Fruit fly (Drosophila melanogaster) whole organism, prepupa: ENCODE measurements around the gene CG33080.

Experiments
- Blimp-1 ChIP-seq: fragments of 200-800 bp; sonication (Bioruptor generic); optimal IDR thresholded peaks from 3 replicates; lab custom pipeline; 2017; ENCODE audit warnings: missing biosample characterization, missing genetic modification characterization, mild to moderate bottlenecking, moderate library complexity, missing genetic modification reagents
- CG10631 ChIP-seq: fragments of 200-800 bp; sonication (Bioruptor generic); optimal IDR thresholded peaks from 2 replicates; lab custom pipeline; 2016; ENCODE audit warnings: missing biosample characterization, missing genetic modification characterization
- CG11294 ChIP-seq: fragments of 200-800 bp; sonication (Bioruptor generic); IDR thresholded peaks from 2 replicates; pipeline ENCODE4 v1.3.6; 2022; ENCODE audit warnings: missing biosample characterization, missing genetic modification characterization
- CG11902 ChIP-seq: fragments of 200-800 bp; sonication (Bioruptor generic); optimal IDR thresholded peaks from 3 replicates; lab custom pipeline; 2016; ENCODE audit warnings: missing biosample characterization, missing genetic modification characterization
- CG1621 ChIP-seq: fragments of 200-800 bp; sonication (Bioruptor generic); optimal IDR thresholded peaks from 3 replicates; lab custom pipeline; 2018; ENCODE audit warnings: missing biosample characterization, mild to moderate bottlenecking, missing genetic modification characterization
- CG16779 ChIP-seq: fragments of 200-800 bp; sonication (Bioruptor generic); optimal IDR thresholded peaks from 3 replicates; lab custom pipeline; 2017; ENCODE audit warnings: missing biosample characterization, mild to moderate bottlenecking, missing genetic modification characterization
- CG31627 ChIP-seq: fragments of 200-800 bp; sonication (Bioruptor generic); optimal IDR thresholded peaks from 3 replicates; lab custom pipeline; 2016; ENCODE audit warnings: missing biosample characterization, missing genetic modification characterization
- CG32006 ChIP-seq: fragments of 200-800 bp; sonication (Bioruptor generic); optimal IDR thresholded peaks from 3 replicates; lab custom pipeline; 2017; ENCODE audit warnings: missing biosample characterization, mild to moderate bottlenecking, missing genetic modification characterization
- CG34406 ChIP-seq: fragments of 200-800 bp; sonication (Bioruptor generic); optimal IDR thresholded peaks from 3 replicates; lab custom pipeline; 2016; ENCODE audit warnings: missing biosample characterization, missing genetic modification characterization
- CG3919 ChIP-seq: fragments of 200-800 bp; sonication (Bioruptor generic); optimal IDR thresholded peaks from 3 replicates; lab custom pipeline; 2016; ENCODE audit warnings: missing biosample characterization, missing genetic modification characterization
- CG4318 ChIP-seq: fragments of 200-800 bp; sonication (Bioruptor generic); optimal IDR thresholded peaks from 3 replicates; lab custom pipeline; 2017; ENCODE audit warnings: missing biosample characterization, mild to moderate bottlenecking, missing genetic modification characterization
- CG6163 ChIP-seq: fragments of 200-800 bp; sonication (Bioruptor generic); IDR thresholded peaks from 3 replicates; pipeline ENCODE4 v1.3.6; 2022; ENCODE audit warnings: missing biosample characterization, missing genetic modification characterization
- CG6276 ChIP-seq: fragments of 200-800 bp; sonication (Bioruptor generic); optimal IDR thresholded peaks from 2 replicates; lab custom pipeline; 2017; ENCODE audit warnings: missing biosample characterization, mild to moderate bottlenecking, missing genetic modification characterization
- CG6792 ChIP-seq: fragments of 200-800 bp; sonication (Bioruptor generic); optimal IDR thresholded peaks from 3 replicates; lab custom pipeline; 2016; ENCODE audit warnings: missing biosample characterization, missing genetic modification characterization
- CG6854 ChIP-seq: fragments of 200-800 bp; sonication (Bioruptor generic); optimal IDR thresholded peaks from 2 replicates; lab custom pipeline; 2017; ENCODE audit warnings: missing biosample characterization, mild to moderate bottlenecking, missing genetic modification characterization
- CG7368 ChIP-seq: fragments of 200-800 bp; sonication (Bioruptor generic); optimal IDR thresholded peaks from 3 replicates; lab custom pipeline; 2016; ENCODE audit warnings: missing biosample characterization, missing genetic modification characterization
- CG8319 ChIP-seq: fragments of 200-800 bp; sonication (Bioruptor generic); optimal IDR thresholded peaks from 3 replicates; lab custom pipeline; 2016; ENCODE audit warnings: missing biosample characterization, missing genetic modification characterization
- CG9139 ChIP-seq: fragments of 200-800 bp; sonication (Bioruptor generic); optimal IDR thresholded peaks from 3 replicates; lab custom pipeline; 2017; ENCODE audit warnings: missing biosample characterization, mild to moderate bottlenecking, missing genetic modification characterization
- Eip75B ChIP-seq: fragments of 200-800 bp; sonication (Bioruptor generic); optimal IDR thresholded peaks from 3 replicates; lab custom pipeline; 2016; ENCODE audit warnings: missing biosample characterization, missing genetic modification characterization
- Eip93F ChIP-seq: fragments of 200-800 bp; sonication (Bioruptor generic); optimal IDR thresholded peaks from 2 replicates; lab custom pipeline; 2016; ENCODE audit warnings: missing biosample characterization, mild to moderate bottlenecking, missing genetic modification characterization
- Ets21C ChIP-seq: fragments of 200-800 bp; sonication (Bioruptor generic); optimal IDR thresholded peaks from 3 replicates; lab custom pipeline; 2016; ENCODE audit warnings: missing biosample characterization, missing genetic modification characterization
- Ets96B ChIP-seq: fragments of 200-800 bp; optimal IDR thresholded peaks from 2 replicates; lab custom pipeline; 2019; ENCODE audit warnings: missing biosample characterization, mild to moderate bottlenecking, missing genetic modification characterization, moderate library complexity
- Gug ChIP-seq: fragments of 200-800 bp; sonication (Bioruptor generic); IDR thresholded peaks from 2 replicates; pipeline ENCODE4 v1.3.6; 2022; ENCODE audit warnings: missing biosample characterization, missing genetic modification characterization
- Hr38 ChIP-seq: sonication (Bioruptor generic); optimal IDR thresholded peaks from 2 replicates; lab custom pipeline; 2016; ENCODE audit warnings: missing biosample characterization, missing genetic modification characterization
- Hr39 ChIP-seq: fragments of 200-800 bp; sonication (Bioruptor generic); optimal IDR thresholded peaks from 2 replicates; lab custom pipeline; 2016; ENCODE audit warnings: missing biosample characterization, missing genetic modification characterization
- Met ChIP-seq: fragments of 200-800 bp; sonication (Bioruptor generic); optimal IDR thresholded peaks from 3 replicates; lab custom pipeline; 2016; ENCODE audit warnings: missing biosample characterization, missing genetic modification characterization
- OdsH ChIP-seq: fragments of 200-800 bp; sonication (Bioruptor generic); optimal IDR thresholded peaks from 3 replicates; lab custom pipeline; 2016; ENCODE audit warnings: missing biosample characterization, missing genetic modification characterization
- Smox ChIP-seq: fragments of 200-800 bp; sonication (Bioruptor generic); optimal IDR thresholded peaks from 3 replicates; lab custom pipeline; 2016; ENCODE audit warnings: missing biosample characterization, missing genetic modification characterization
- Sox14 ChIP-seq: fragments of 200-800 bp; sonication (Bioruptor generic); optimal IDR thresholded peaks from 3 replicates; lab custom pipeline; 2016; ENCODE audit warnings: missing biosample characterization, missing genetic modification characterization
- Sox15 ChIP-seq: fragments of 200-800 bp; sonication (Bioruptor generic); optimal IDR thresholded peaks from 3 replicates; lab custom pipeline; 2016; ENCODE audit warnings: missing biosample characterization, missing genetic modification characterization
- achi ChIP-seq: fragments of 200-800 bp; sonication (Bioruptor generic); optimal IDR thresholded peaks from 3 replicates; lab custom pipeline; 2016; ENCODE audit warnings: missing biosample characterization, missing genetic modification characterization
- acj6 ChIP-seq: fragments of 200-800 bp; sonication (Bioruptor generic); optimal IDR thresholded peaks from 3 replicates; lab custom pipeline; 2016; ENCODE audit warnings: missing biosample characterization, missing genetic modification characterization
- cyc ChIP-seq: fragments of 200-800 bp; sonication (Bioruptor generic); optimal IDR thresholded peaks from 3 replicates; lab custom pipeline; 2016; ENCODE audit warnings: missing biosample characterization, missing genetic modification characterization
- dac ChIP-seq: fragments of 200-800 bp; sonication (Bioruptor generic); optimal IDR thresholded peaks from 2 replicates; lab custom pipeline; 2017; ENCODE audit warnings: missing biosample characterization, mild to moderate bottlenecking, missing genetic modification characterization
- dsx ChIP-seq: fragments of 200-800 bp; optimal IDR thresholded peaks from 3 replicates; lab custom pipeline; 2019; ENCODE audit warnings: missing biosample characterization, mild to moderate bottlenecking, missing genetic modification characterization, moderate library complexity; ENCODE audit not compliant: poor library complexity, severe bottlenecking
- esn ChIP-seq: fragments of 200-800 bp; sonication (Bioruptor generic); optimal IDR thresholded peaks from 2 replicates; lab custom pipeline; 2016; ENCODE audit warnings: missing biosample characterization, mild to moderate bottlenecking, missing genetic modification characterization, moderate library complexity
- fd59A ChIP-seq: fragments of 200-800 bp; sonication (Bioruptor generic); optimal IDR thresholded peaks from 2 replicates; lab custom pipeline; 2017; ENCODE audit warnings: missing biosample characterization, mild to moderate bottlenecking, missing genetic modification characterization, missing genetic modification reagents
- fd85E ChIP-seq: fragments of 200-800 bp; sonication (Bioruptor generic); optimal IDR thresholded peaks from 3 replicates; lab custom pipeline; 2016; ENCODE audit warnings: missing biosample characterization, missing genetic modification characterization
- fkh ChIP-seq: fragments of 200-800 bp; sonication (Bioruptor generic); optimal IDR thresholded peaks from 3 replicates; lab custom pipeline; 2017; ENCODE audit warnings: missing biosample characterization, mild to moderate bottlenecking, missing genetic modification characterization, moderate library complexity
- lz ChIP-seq: fragments of 200-800 bp; sonication (Bioruptor generic); optimal IDR thresholded peaks from 3 replicates; lab custom pipeline; 2016; ENCODE audit warnings: missing biosample characterization, missing genetic modification characterization
- net ChIP-seq: fragments of 200-800 bp; sonication (Bioruptor generic); optimal IDR thresholded peaks from 3 replicates; lab custom pipeline; 2016; ENCODE audit warnings: missing biosample characterization, missing genetic modification characterization
- pdm3 ChIP-seq: fragments of 200-800 bp; sonication (Bioruptor generic); optimal IDR thresholded peaks from 3 replicates; lab custom pipeline; 2016; ENCODE audit warnings: missing biosample characterization, missing genetic modification characterization
- salr ChIP-seq, 2 experiments: fragments of 200-800 bp; sonication (Bioruptor generic); optimal IDR thresholded peaks; 3 replicates each; lab custom pipeline; 2016 to 2018; ENCODE audit warnings: missing biosample characterization in 2 of 2, missing genetic modification characterization in 2 of 2, mild to moderate bottlenecking in 1 of 2
- spab ChIP-seq: fragments of 200-800 bp; sonication (Bioruptor generic); optimal IDR thresholded peaks from 2 replicates; lab custom pipeline; 2017; ENCODE audit warnings: missing biosample characterization, mild to moderate bottlenecking, missing genetic modification characterization, missing genetic modification reagents
- ss ChIP-seq, 2 experiments: fragments of 200-800 bp; sonication (Bioruptor generic); optimal IDR thresholded peaks; 2 replicates in 1 of 2; 3 replicates in 1 of 2; lab custom pipeline; 2017 to 2018; ENCODE audit warnings: mild to moderate bottlenecking in 2 of 2, missing biosample characterization in 2 of 2, missing genetic modification characterization in 2 of 2, moderate library complexity in 1 of 2
- svp ChIP-seq: fragments of 200-800 bp; sonication (Bioruptor generic); peaks from one replicate; lab custom pipeline; 2016; ENCODE audit warnings: missing biosample characterization, missing genetic modification characterization
- topi ChIP-seq: fragments of 200-800 bp; sonication (Bioruptor generic); optimal IDR thresholded peaks from 3 replicates; lab custom pipeline; 2016; ENCODE audit warnings: missing biosample characterization, missing genetic modification characterization

Gene CG33080

DNA sequence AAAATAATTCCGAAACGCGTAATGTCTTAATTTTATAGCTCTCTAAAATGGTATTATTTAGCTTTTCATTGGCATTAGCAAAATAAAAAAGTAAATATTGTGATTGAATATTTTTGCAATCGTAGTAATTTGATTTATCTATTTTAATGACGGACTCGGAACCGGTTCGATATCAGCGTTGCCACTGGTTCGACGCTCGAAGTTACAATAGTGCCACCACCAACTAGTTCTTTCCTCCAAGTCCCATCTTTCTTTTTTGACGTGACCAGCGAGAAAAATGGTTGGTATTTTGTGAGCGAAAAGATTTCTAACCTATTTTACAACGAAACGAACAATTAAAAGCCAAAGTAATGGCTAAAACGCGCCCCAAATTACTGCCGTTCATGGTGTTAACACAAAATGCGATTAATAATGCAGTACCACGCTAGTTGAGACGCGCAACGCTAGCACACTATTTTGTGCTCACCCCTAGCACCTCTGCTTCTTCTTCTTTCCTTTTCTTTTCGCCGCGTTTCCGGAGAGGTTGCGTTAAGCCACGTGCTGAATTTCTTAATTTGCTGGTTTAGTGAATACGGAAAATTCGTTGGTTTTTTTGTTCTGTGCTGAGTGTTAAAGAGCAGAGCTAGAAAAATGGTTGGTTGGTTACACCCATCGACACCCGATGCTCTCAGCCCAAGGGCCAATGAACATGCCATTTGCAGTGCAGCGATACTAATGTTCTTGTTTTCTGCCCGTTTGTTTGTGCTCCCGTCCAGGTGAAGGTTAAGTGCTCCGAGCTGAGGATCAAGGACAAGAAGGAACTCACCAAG lies 45.1 kb downstream of the CG33080 start, which contains the start of gene RpL35 (continued):
- TF ChIP-seq Met (GFP tag; lab: Kevin White, UChicago) = no peak
- no peak for TF ChIP-seq fkh (GFP tag; lab: Kevin White, UChicago)
- TF ChIP-seq esn (GFP tag; lab: Kevin White, UChicago) = peak; percentile 63
- no peak for TF ChIP-seq OdsH (GFP tag; lab: Kevin White, UChicago)
- peak; percentile 57 for TF ChIP-seq CG1621 (tag; lab: Kevin White, UChicago)
- TF ChIP-seq Sox15 (GFP tag; lab: Kevin White, UChicago) = no peak
- TF ChIP-seq salr (GFP tag; optimal IDR thresholded peaks at IDR 0.05; lab: Kevin White, UChicago) = peak in 1 of 2 experiments; percentile 14
- TF ChIP-seq Eip75B (GFP tag; lab: Kevin White, UChicago) = no peak
- peak; percentile 18 for TF ChIP-seq CG16779 (tag; lab: Kevin White, UChicago)
- TF ChIP-seq CG6276 (GFP tag; lab: Kevin White, UChicago) = no peak
- no peak for TF ChIP-seq Smox (GFP tag; lab: Kevin White, UChicago)
- TF ChIP-seq Gug (GFP tag; lab: Robert Waterston, UW) = no peak
- TF ChIP-seq CG6792 (GFP tag; lab: Kevin White, UChicago) = peak; percentile 33
- TF ChIP-seq CG8319 (GFP tag; lab: Kevin White, UChicago) = peak; percentile 5
- TF ChIP-seq Sox14 (GFP tag; lab: Kevin White, UChicago) = no peak
- 0 out of 3 replicates have a peak, but pooled peaks have one; percentile 43 for TF ChIP-seq CG6163 (GFP tag; lab: Robert Waterston, UW)
- peak; percentile 13 for TF ChIP-seq lz
- no peak for TF ChIP-seq Ets21C (GFP tag; lab: Kevin White, UChicago)
- no peak for TF ChIP-seq Blimp-1
- peak; percentile 11 for TF ChIP-seq Ets96B (tag; lab: Kevin White, UChicago)
- TF ChIP-seq CG7368 = peak; percentile 46
- TF ChIP-seq Hr38 (GFP tag; lab: Kevin White, UChicago) = no peak
- TF ChIP-seq fd59A (GFP tag; lab: Kevin White, UChicago) = no peak
- peak; percentile 24 for TF ChIP-seq Hr39 (GFP tag; lab: Kevin White, UChicago)
- TF ChIP-seq CG6854 (GFP tag; lab: Kevin White, UChicago) = peak; percentile 71

DNA sequence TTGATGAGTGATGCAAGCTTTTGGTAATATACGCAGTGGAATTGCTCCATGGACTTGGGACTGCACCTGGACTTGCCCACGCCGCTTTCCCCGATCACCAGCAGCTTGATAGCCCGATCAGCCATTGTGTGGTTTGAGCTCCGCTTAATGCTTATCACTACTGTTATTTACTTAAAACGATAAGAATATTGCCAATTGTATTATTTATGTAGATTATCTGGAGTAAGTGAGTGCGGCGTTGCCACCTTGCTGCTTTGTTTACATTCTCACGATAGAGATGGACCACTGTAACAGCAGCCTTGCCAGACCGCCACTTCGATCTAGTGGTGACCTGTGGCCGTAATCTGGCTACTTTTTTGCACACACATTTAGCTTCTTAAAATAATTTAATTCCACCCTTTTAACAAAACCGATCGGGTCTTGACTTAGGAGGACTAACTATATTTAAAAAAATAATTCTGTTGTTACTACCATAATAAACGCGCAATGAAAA lies 46.0 kb downstream of the CG33080 start, which contains the start of gene Rab18:
Gene Rab18 (minus strand): TSS at position 276 of the 493 bp plus-strand sequence.
- TF ChIP-seq CG6276 (GFP tag; lab: Kevin White, UChicago) (no peak), Eip93F (GFP tag; lab: Kevin White, UChicago) (no peak), lz (peak; percentile 25), dsx (GFP tag; lab: Kevin White, UChicago) (no peak), fd59A (GFP tag; lab: Kevin White, UChicago) (no peak), CG11294 (GFP tag; lab: Robert Waterston, UW) (no peak), CG6163 (GFP tag; lab: Robert Waterston, UW) (peak; percentile 26; the same call in 1 of the 3 replicates), CG10631 (no peak), fkh (GFP tag; lab: Kevin White, UChicago) (peak; percentile 81), OdsH (GFP tag; lab: Kevin White, UChicago) (no peak), ss (GFP tag; optimal IDR thresholded peaks at IDR 0.05; lab: Kevin White, UChicago) (peak; percentile 51 to 57), CG31627 (GFP tag; lab: Kevin White, UChicago) (peak; percentile 52), net (GFP tag; lab: Kevin White, UChicago) (no peak), svp (peak; percentile 68), salr (GFP tag; optimal IDR thresholded peaks at IDR 0.05; lab: Kevin White, UChicago) (no peak), CG4318 (GFP tag; lab: Kevin White, UChicago) (no peak), topi (peak; percentile 2), Blimp-1 (no peak), dac (GFP tag; lab: Kevin White, UChicago) (no peak), CG3919 (GFP tag; lab: Kevin White, UChicago) (no peak), cyc (GFP tag; lab: Kevin White, UChicago) (peak; percentile 34), acj6 (no peak), CG32006 (GFP tag; lab: Kevin White, UChicago) (no peak), CG9139 (peak; percentile 27), pdm3 (no peak), CG34406 (GFP tag; lab: Kevin White, UChicago) (no peak), Hr38 (GFP tag; lab: Kevin White, UChicago) (no peak), fd85E (GFP tag; lab: Kevin White, UChicago) (no peak), CG8319 (GFP tag; lab: Kevin White, UChicago) (no peak), CG11902 (GFP tag; lab: Kevin White, UChicago) (no peak), Hr39 (GFP tag; lab: Kevin White, UChicago) (peak; percentile 33), spab (GFP tag; lab: Kevin White, UChicago) (no peak), achi (GFP tag; lab: Kevin White, UChicago) (no peak)
